Fruit fly (Drosophila melanogaster) whole organism, pupa: ENCODE results near the gene enc.

Experiments
- CG10348 ChIP-seq: fragments of 200-800 bp; sonication (Bioruptor generic); IDR thresholded peaks from 2 replicates; pipeline ENCODE4 v1.3.6; 2022; ENCODE audit warnings: missing biosample characterization, missing genetic modification characterization
- CG12605 ChIP-seq: fragments of 200-800 bp; sonication (Bioruptor generic); IDR thresholded peaks from 2 replicates; pipeline ENCODE4 v1.3.6; 2022; ENCODE audit warnings: missing biosample characterization, missing genetic modification characterization
- CG13204 ChIP-seq: fragments of 200-800 bp; sonication (Bioruptor generic); optimal IDR thresholded peaks from 2 replicates; lab custom pipeline; 2018; ENCODE audit warnings: missing biosample characterization, mild to moderate bottlenecking, missing genetic modification characterization, moderate library complexity
- CG14655 ChIP-seq: fragments of 200-800 bp; sonication (Bioruptor generic); optimal IDR thresholded peaks from 3 replicates; lab custom pipeline; 2017; ENCODE audit warnings: mild to moderate bottlenecking, missing biosample characterization, missing genetic modification reagents, missing genetic modification characterization
- CG15710 ChIP-seq: fragments of 200-800 bp; sonication (Bioruptor generic); optimal IDR thresholded peaks from 2 replicates; lab custom pipeline; 2018; ENCODE audit warnings: missing biosample characterization, mild to moderate bottlenecking, missing genetic modification characterization, moderate library complexity
- CG17806 ChIP-seq: fragments of 200-800 bp; sonication (Bioruptor generic); optimal IDR thresholded peaks from 2 replicates; lab custom pipeline; 2018; ENCODE audit warnings: missing biosample characterization, mild to moderate bottlenecking, missing genetic modification characterization, moderate library complexity
- CG32121 ChIP-seq: fragments of 200-800 bp; sonication (Bioruptor generic); IDR thresholded peaks from 2 replicates; pipeline ENCODE4 v1.3.6; 2022; ENCODE audit warnings: missing biosample characterization, missing genetic modification characterization
- CG34367 ChIP-seq: fragments of 200-800 bp; sonication (Bioruptor generic); optimal IDR thresholded peaks from 2 replicates; lab custom pipeline; 2018; ENCODE audit warnings: missing biosample characterization, mild to moderate bottlenecking, missing genetic modification characterization
- CG4496 ChIP-seq: fragments of 200-800 bp; sonication (Bioruptor generic); IDR thresholded peaks from 3 replicates; pipeline ENCODE4 v1.3.6; 2022; ENCODE audit warnings: missing biosample characterization, missing genetic modification characterization
- CG8159 ChIP-seq: fragments of 200-800 bp; sonication (Bioruptor generic); optimal IDR thresholded peaks from 3 replicates; lab custom pipeline; 2018; ENCODE audit warnings: missing biosample characterization, mild to moderate bottlenecking, missing genetic modification characterization, moderate library complexity
- CG8301 ChIP-seq: fragments of 200-800 bp; sonication (Bioruptor generic); optimal IDR thresholded peaks from 2 replicates; lab custom pipeline; 2018; ENCODE audit warnings: missing biosample characterization, mild to moderate bottlenecking, missing genetic modification characterization
- CG9948 ChIP-seq: fragments of 200-800 bp; sonication (Bioruptor generic); optimal IDR thresholded peaks from 2 replicates; lab custom pipeline; 2018; ENCODE audit warnings: missing biosample characterization, mild to moderate bottlenecking, missing genetic modification characterization, moderate library complexity
- D1 ChIP-seq: fragments of 200-800 bp; sonication (Bioruptor generic); optimal IDR thresholded peaks from 2 replicates; lab custom pipeline; 2018; ENCODE audit warnings: missing biosample characterization, mild to moderate bottlenecking, missing genetic modification characterization, moderate library complexity
- EcR ChIP-seq: fragments of 200-800 bp; sonication (Bioruptor generic); optimal IDR thresholded peaks from 3 replicates; lab custom pipeline; 2019; ENCODE audit warnings: missing biosample characterization, missing genetic modification characterization, mild to moderate bottlenecking, moderate library complexity, missing genetic modification reagents
- Ets98B ChIP-seq: fragments of 200-800 bp; sonication (Bioruptor generic); IDR thresholded peaks from 2 replicates; pipeline ENCODE4 v1.3.6; 2022; ENCODE audit warnings: missing biosample characterization, missing genetic modification characterization
- Pif1A ChIP-seq: fragments of 200-800 bp; sonication (Bioruptor generic); optimal IDR thresholded peaks from 3 replicates; lab custom pipeline; 2016; ENCODE audit warnings: missing biosample characterization, missing genetic modification characterization
- Pif1B ChIP-seq: fragments of 200-800 bp; sonication (Bioruptor generic); optimal IDR thresholded peaks from 3 replicates; lab custom pipeline; 2016; ENCODE audit warnings: missing biosample characterization, missing genetic modification characterization
- Snoo ChIP-seq: fragments of 200-800 bp; sonication (Bioruptor generic); optimal IDR thresholded peaks from 3 replicates; lab custom pipeline; 2017; ENCODE audit warnings: missing biosample characterization, mild to moderate bottlenecking, missing genetic modification characterization, inconsistent platforms
- fd96Ca ChIP-seq: fragments of 200-800 bp; sonication (Bioruptor generic); IDR thresholded peaks from 3 replicates; pipeline ENCODE4 v1.3.6; 2022; ENCODE audit warnings: missing biosample characterization, missing genetic modification characterization
- gl ChIP-seq: fragments of 200-800 bp; sonication (Bioruptor generic); optimal IDR thresholded peaks from 2 replicates; lab custom pipeline; 2018; ENCODE audit warnings: missing biosample characterization, mild to moderate bottlenecking, missing genetic modification characterization
- rn ChIP-seq: fragments of 200-800 bp; sonication (Bioruptor generic); IDR thresholded peaks from 2 replicates; pipeline ENCODE4 v1.3.6; 2022; ENCODE audit warnings: missing biosample characterization, missing genetic modification characterization

The enc gene

dm6 chr3L:3851847-3852246, 33.4 kb downstream of the enc start:
- peak; percentile 30 for TF ChIP-seq CG34367 (tag; lab: Kevin White, UChicago)
- no peak for TF ChIP-seq CG4496
- no peak for TF ChIP-seq EcR (GFP tag; lab: Kevin White, UChicago)
- peak; percentile 40 for TF ChIP-seq CG17806 (tag; lab: Kevin White, UChicago)
- TF ChIP-seq Ets98B (GFP tag; lab: Robert Waterston, UW) = no peak
- no peak for TF ChIP-seq Snoo
- peak; percentile 24 for TF ChIP-seq Pif1B
- no peak for TF ChIP-seq CG32121 (GFP tag; lab: Robert Waterston, UW)
- peak; percentile 59 for TF ChIP-seq CG15710 (tag; lab: Kevin White, UChicago)
- no peak for TF ChIP-seq CG10348
- TF ChIP-seq CG12605 (GFP tag; lab: Robert Waterston, UW) = no peak
- TF ChIP-seq Pif1A (GFP tag; lab: Kevin White, UChicago) = peak; percentile 17
- peak; percentile 59 for TF ChIP-seq CG8159 (tag; lab: Kevin White, UChicago)
- TF ChIP-seq D1 (tag; lab: Kevin White, UChicago) = no peak
- TF ChIP-seq rn (GFP tag; lab: Robert Waterston, UW) = no peak
- TF ChIP-seq CG8301 (tag; lab: Kevin White, UChicago) = peak; percentile 1
- no peak for TF ChIP-seq CG14655 (GFP tag; lab: Kevin White, UChicago)
- no peak for TF ChIP-seq CG13204
- no peak for TF ChIP-seq fd96Ca
- TF ChIP-seq gl (tag; lab: Kevin White, UChicago) = no peak
- peak; percentile 30 for TF ChIP-seq CG9948 (tag; lab: Kevin White, UChicago)

dm6 chr3L:3852842-3853241, 34.4 kb downstream of the enc start:
- TF ChIP-seq Ets98B (GFP tag; lab: Robert Waterston, UW) (no peak; the same call in 1 of the 2 replicates), CG9948 (tag; lab: Kevin White, UChicago) (peak; percentile 45), rn (GFP tag; lab: Robert Waterston, UW) (peak; percentile 28; the same call in 1 of the 2 replicates), CG4496 (no peak; the same call in 1 of the 3 replicates), gl (tag; lab: Kevin White, UChicago) (no peak), CG13204 (peak; percentile 68), Snoo (no peak), CG15710 (tag; lab: Kevin White, UChicago) (peak; percentile 83), CG34367 (tag; lab: Kevin White, UChicago) (peak; percentile 81), fd96Ca (no peak), CG14655 (GFP tag; lab: Kevin White, UChicago) (peak; percentile 30), CG32121 (GFP tag; lab: Robert Waterston, UW) (no peak), EcR (GFP tag; lab: Kevin White, UChicago) (no peak), CG12605 (GFP tag; lab: Robert Waterston, UW) (0 out of 2 replicates have a peak, but pooled peaks have one; percentile 12), CG17806 (tag; lab: Kevin White, UChicago) (peak; percentile 55), Pif1A (GFP tag; lab: Kevin White, UChicago) (peak; percentile 37), CG8301 (tag; lab: Kevin White, UChicago) (no peak), D1 (tag; lab: Kevin White, UChicago) (no peak), CG8159 (tag; lab: Kevin White, UChicago) (peak; percentile 73), CG10348 (no peak), Pif1B (peak; percentile 37)

- TF ChIP-seq CG17806 (tag; lab: Kevin White, UChicago) (no peak), rn (GFP tag; lab: Robert Waterston, UW) (no peak), CG10348 (no peak), CG8159 (tag; lab: Kevin White, UChicago) (no peak), CG32121 (GFP tag; lab: Robert Waterston, UW) (no peak), CG34367 (tag; lab: Kevin White, UChicago) (no peak)
- TF ChIP-seq, all 21 proteins: peak for 0
These were observed 36.9 kb downstream of the enc start for dm6 chr3L:3855194-3855980.

- TF ChIP-seq CG10348 (no peak), CG32121 (GFP tag; lab: Robert Waterston, UW) (no peak), fd96Ca (no peak), Pif1A (GFP tag; lab: Kevin White, UChicago) (no peak), CG15710 (tag; lab: Kevin White, UChicago) (no peak), Pif1B (no peak), CG8301 (tag; lab: Kevin White, UChicago) (no peak), CG8159 (tag; lab: Kevin White, UChicago) (no peak), rn (GFP tag; lab: Robert Waterston, UW) (no peak), CG9948 (tag; lab: Kevin White, UChicago) (no peak), gl (tag; lab: Kevin White, UChicago) (no peak), EcR (GFP tag; lab: Kevin White, UChicago) (no peak), CG13204 (no peak), CG17806 (tag; lab: Kevin White, UChicago) (no peak), Ets98B (GFP tag; lab: Robert Waterston, UW) (no peak), CG4496 (no peak)
These were observed 37.5 kb downstream of the enc start for dm6 chr3L:3856004-3856403.

- TF ChIP-seq CG8159 (tag; lab: Kevin White, UChicago) = peak; percentile 36
- TF ChIP-seq CG10348 = no peak
- TF ChIP-seq Pif1B = no peak
- TF ChIP-seq rn (GFP tag; lab: Robert Waterston, UW) = no peak
- peak; percentile 11 for TF ChIP-seq CG15710 (tag; lab: Kevin White, UChicago)
- no peak for TF ChIP-seq EcR (GFP tag; lab: Kevin White, UChicago)
- TF ChIP-seq CG4496 = no peak
- no peak for TF ChIP-seq gl (tag; lab: Kevin White, UChicago)
- TF ChIP-seq D1 (tag; lab: Kevin White, UChicago) = no peak
- TF ChIP-seq CG12605 (GFP tag; lab: Robert Waterston, UW) = no peak
- peak; percentile 22 for TF ChIP-seq CG14655 (GFP tag; lab: Kevin White, UChicago)
- no peak for TF ChIP-seq Ets98B (GFP tag; lab: Robert Waterston, UW)
- peak; percentile 10 for TF ChIP-seq CG34367 (tag; lab: Kevin White, UChicago)
- TF ChIP-seq CG9948 (tag; lab: Kevin White, UChicago) = peak; percentile 11
- TF ChIP-seq CG32121 (GFP tag; lab: Robert Waterston, UW) = no peak
- TF ChIP-seq CG17806 (tag; lab: Kevin White, UChicago) = peak; percentile 28
- no peak for TF ChIP-seq Pif1A (GFP tag; lab: Kevin White, UChicago)
- TF ChIP-seq Snoo = no peak
- no peak for TF ChIP-seq CG13204
- TF ChIP-seq fd96Ca = no peak
- peak; percentile 2 for TF ChIP-seq CG8301 (tag; lab: Kevin White, UChicago)
These were observed 44.3 kb downstream of the enc start for dm6 chr3L:3862504-3863380.
